Fruit fly (Drosophila melanogaster) whole organism, pupa: ENCODE results near the gene CG15022.

Experiments used
- CG10348 ChIP-seq: fragments of 200-800 bp; sonication (Bioruptor generic); IDR thresholded peaks from 2 replicates; pipeline ENCODE4 v1.3.6; 2022; ENCODE audit warnings: missing biosample characterization, missing genetic modification characterization
- CG15710 ChIP-seq: fragments of 200-800 bp; sonication (Bioruptor generic); optimal IDR thresholded peaks from 2 replicates; lab custom pipeline; 2018; ENCODE audit warnings: missing biosample characterization, mild to moderate bottlenecking, missing genetic modification characterization, moderate library complexity
- CG17806 ChIP-seq: fragments of 200-800 bp; sonication (Bioruptor generic); optimal IDR thresholded peaks from 2 replicates; lab custom pipeline; 2018; ENCODE audit warnings: missing biosample characterization, mild to moderate bottlenecking, missing genetic modification characterization, moderate library complexity
- CG8159 ChIP-seq: fragments of 200-800 bp; sonication (Bioruptor generic); optimal IDR thresholded peaks from 3 replicates; lab custom pipeline; 2018; ENCODE audit warnings: missing biosample characterization, mild to moderate bottlenecking, missing genetic modification characterization, moderate library complexity
- CG9948 ChIP-seq: fragments of 200-800 bp; sonication (Bioruptor generic); optimal IDR thresholded peaks from 2 replicates; lab custom pipeline; 2018; ENCODE audit warnings: missing biosample characterization, mild to moderate bottlenecking, missing genetic modification characterization, moderate library complexity
- D1 ChIP-seq: fragments of 200-800 bp; sonication (Bioruptor generic); optimal IDR thresholded peaks from 2 replicates; lab custom pipeline; 2018; ENCODE audit warnings: missing biosample characterization, mild to moderate bottlenecking, missing genetic modification characterization, moderate library complexity
- EcR ChIP-seq: fragments of 200-800 bp; sonication (Bioruptor generic); optimal IDR thresholded peaks from 3 replicates; lab custom pipeline; 2019; ENCODE audit warnings: missing biosample characterization, missing genetic modification characterization, mild to moderate bottlenecking, moderate library complexity, missing genetic modification reagents
- Pif1A ChIP-seq: fragments of 200-800 bp; sonication (Bioruptor generic); optimal IDR thresholded peaks from 3 replicates; lab custom pipeline; 2016; ENCODE audit warnings: missing biosample characterization, missing genetic modification characterization
- Pif1B ChIP-seq: fragments of 200-800 bp; sonication (Bioruptor generic); optimal IDR thresholded peaks from 3 replicates; lab custom pipeline; 2016; ENCODE audit warnings: missing biosample characterization, missing genetic modification characterization
- rn ChIP-seq: fragments of 200-800 bp; sonication (Bioruptor generic); IDR thresholded peaks from 2 replicates; pipeline ENCODE4 v1.3.6; 2022; ENCODE audit warnings: missing biosample characterization, missing genetic modification characterization

- no peak for TF ChIP-seq CG10348 (GFP tag; lab: Robert Waterston, UW)
- TF ChIP-seq CG15710: no peak
- no peak for TF ChIP-seq rn (GFP tag; lab: Robert Waterston, UW)
- no peak for TF ChIP-seq Pif1A (GFP tag; lab: Kevin White, UChicago)
- TF ChIP-seq CG9948 (tag; lab: Kevin White, UChicago): no peak
- TF ChIP-seq CG8159 (tag; lab: Kevin White, UChicago): no peak
- no peak for TF ChIP-seq EcR (GFP tag; lab: Kevin White, UChicago)
- no peak for TF ChIP-seq CG17806 (tag; lab: Kevin White, UChicago)
- TF ChIP-seq D1 (tag; lab: Kevin White, UChicago): no peak
- TF ChIP-seq Pif1B (GFP tag; lab: Kevin White, UChicago): no peak
Observed at dm6 chr3L:4421362-4421761, 38.8 kb downstream of the CG15022 start, which contains the start of gene CG15020.
